Worm (Caenorhabditis elegans): Measurements from ENCODE around the gene fbxb-15.

DNA sequence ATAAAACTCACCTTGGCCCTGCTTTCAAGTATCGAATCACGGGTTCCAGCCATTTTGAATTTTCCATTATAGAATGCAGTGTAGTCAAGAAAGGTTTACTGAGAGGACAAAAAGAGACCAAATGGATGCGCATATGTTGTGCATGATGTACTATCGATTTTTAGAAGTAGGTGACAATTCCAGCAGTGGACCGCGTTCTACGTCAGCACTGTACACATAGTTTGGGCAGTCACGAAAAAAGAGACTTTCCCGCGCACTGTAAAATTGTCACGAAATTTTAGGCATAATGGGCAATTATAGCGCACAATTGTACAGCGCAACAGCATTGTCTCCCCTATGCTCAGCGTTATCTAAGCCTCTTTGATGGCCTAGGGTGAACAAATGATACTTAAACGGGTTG, 37.7 kb upstream of the fbxb-15 start, which contains the start of gene fbxc-22:
- TF ChIP-seq ama-1 (optimal IDR thresholded peaks at IDR 0.05) (no peak), F13C5.2 (tag; optimal IDR thresholded peaks at IDR 0.05) (no peak), aly-1 (tag; optimal IDR thresholded peaks at IDR 0.05) (no peak), scrt-1 (GFP tag; IDR thresholded peaks at IDR 0.05) (no peak), tbx-37 (GFP tag; conservative IDR thresholded peaks at IDR 0.05) (no peak), B0310.2 (tag; optimal IDR thresholded peaks at IDR 0.05) (no peak), flt-1 (GFP tag; IDR thresholded peaks at IDR 0.05) (no peak), ets-7 (tag; optimal IDR thresholded peaks at IDR 0.05) (no peak), tra-4 (tag; optimal IDR thresholded peaks at IDR 0.05) (no peak), pes-1 (GFP tag; IDR thresholded peaks at IDR 0.05) (no peak), sea-1 (GFP tag; conservative IDR thresholded peaks at IDR 0.05) (no peak)

Data from whole organism, early embryonic.